Fruit fly (Drosophila melanogaster): ENCODE measurements around the gene CG6664.

The CG6664 gene

dm6 chr3L:17015663-17016575 is at the start of gene CG6664, which contains the start of gene CG7728 (continued):
- TF ChIP-seq z (GFP tag; IDR thresholded peaks at IDR 0.05): no peak
- no peak for TF ChIP-seq CHES-1-like (GFP tag; optimal IDR thresholded peaks at IDR 0.05)
- no peak for TF ChIP-seq CG7786 (GFP tag; optimal IDR thresholded peaks at IDR 0.05)
- TF ChIP-seq CG1024 (GFP tag; IDR thresholded peaks at IDR 0.05): no peak
- peak; percentile 35 to 51 for TF ChIP-seq chif (GFP tag; optimal IDR thresholded peaks at IDR 0.05)
- TF ChIP-seq Poxn (GFP tag; IDR thresholded peaks at IDR 0.05): no peak
- TF ChIP-seq CG6175 (GFP tag; IDR thresholded peaks at IDR 0.05): no peak
- peak; percentile 96 for TF ChIP-seq crol (GFP tag; IDR thresholded peaks at IDR 0.05)
- no peak; the same call in 1 of the 2 replicates for TF ChIP-seq ranshi (GFP tag; IDR thresholded peaks at IDR 0.05)
- no peak for TF ChIP-seq CG6254 (GFP tag; optimal IDR thresholded peaks at IDR 0.05)
- no peak for TF ChIP-seq lov (optimal IDR thresholded peaks at IDR 0.05)
- TF ChIP-seq lov (GFP tag; IDR thresholded peaks at IDR 0.05): no peak
- TF ChIP-seq CG14441 (GFP tag; IDR thresholded peaks at IDR 0.05): peak; percentile 51
- no peak for TF ChIP-seq CG11093 (GFP tag; IDR thresholded peaks at IDR 0.05)
- TF ChIP-seq CG17186 (GFP tag; optimal IDR thresholded peaks at IDR 0.05): peak; percentile 12
- TF ChIP-seq C15 (GFP tag; IDR thresholded peaks at IDR 0.05): 0 out of 3 replicates have a peak, but pooled peaks have one; percentile 23
- TF ChIP-seq pnt (GFP tag; optimal IDR thresholded peaks at IDR 0.05): peak; percentile 25
- TF ChIP-seq ci (GFP tag; IDR thresholded peaks at IDR 0.05): peak; percentile 70
- no peak for TF ChIP-seq CG12769 (tag; optimal IDR thresholded peaks at IDR 0.05)
- peak; percentile 54; the same call in 2 of the 3 replicates for TF ChIP-seq Dbx (GFP tag; IDR thresholded peaks at IDR 0.05)
- peak; percentile 36 for TF ChIP-seq CG13296 (GFP tag; optimal IDR thresholded peaks at IDR 0.05)
- TF ChIP-seq CG12236 (GFP tag; optimal IDR thresholded peaks at IDR 0.05): no peak
- 0 out of 2 replicates have a peak, but pooled peaks have one; percentile 35 for TF ChIP-seq CG8765 (GFP tag; IDR thresholded peaks at IDR 0.05)
- peak; percentile 18; the same call in 1 of the 3 replicates for TF ChIP-seq jigr1 (GFP tag; IDR thresholded peaks at IDR 0.05)
- no peak for TF ChIP-seq CG10959 (GFP tag; IDR thresholded peaks at IDR 0.05)
- no peak for TF ChIP-seq br (optimal IDR thresholded peaks at IDR 0.05)
- no peak for TF ChIP-seq PHDP (tag; optimal IDR thresholded peaks at IDR 0.05)
- no peak for TF ChIP-seq ems (GFP tag; optimal IDR thresholded peaks at IDR 0.05)
- TF ChIP-seq CG34224 (GFP tag; IDR thresholded peaks at IDR 0.05; ENCODE audit: partially characterized antibody): peak; percentile 45; the same call in 2 of the 3 replicates
- TF ChIP-seq pum (GFP tag; optimal IDR thresholded peaks at IDR 0.05): peak; percentile 35
- TF ChIP-seq Chrac-16 (GFP tag; optimal IDR thresholded peaks at IDR 0.05): peak; percentile 41
- TF ChIP-seq yki (optimal IDR thresholded peaks at IDR 0.05): no peak
- no peak for TF ChIP-seq CG11560 (tag; IDR thresholded peaks at IDR 0.05)
- no peak for TF ChIP-seq CG3995 (GFP tag; optimal IDR thresholded peaks at IDR 0.05)
- peak; percentile 64 for TF ChIP-seq lilli (GFP tag; optimal IDR thresholded peaks at IDR 0.05)
- peak; percentile 9 for TF ChIP-seq Hr3 (GFP tag; optimal IDR thresholded peaks at IDR 0.05)
- TF ChIP-seq Drgx (GFP tag; IDR thresholded peaks at IDR 0.05): peak; percentile 38
- TF ChIP-seq CG5180 (GFP tag; optimal IDR thresholded peaks at IDR 0.05): no peak
- peak; percentile 50; the same call in 1 of the 2 replicates for TF ChIP-seq Rx (GFP tag; IDR thresholded peaks at IDR 0.05)
- TF ChIP-seq rib (GFP tag; IDR thresholded peaks at IDR 0.05): peak; percentile 58
- peak; percentile 82 for TF ChIP-seq slbo (GFP tag; IDR thresholded peaks at IDR 0.05)
- TF ChIP-seq CG9437 (GFP tag; optimal IDR thresholded peaks at IDR 0.05): peak; percentile 74
- peak; percentile 31; the same call in 1 of the 2 replicates for TF ChIP-seq HLH3B (GFP tag; IDR thresholded peaks at IDR 0.05)
- TF ChIP-seq vnd (GFP tag; IDR thresholded peaks at IDR 0.05; ENCODE audit: partially characterized antibody): 0 out of 3 replicates have a peak, but pooled peaks have one; percentile 32
- no peak for TF ChIP-seq ro (GFP tag; IDR thresholded peaks at IDR 0.05)
- TF ChIP-seq CG11723 (GFP tag; optimal IDR thresholded peaks at IDR 0.05): no peak
- TF ChIP-seq CG31365 (tag; optimal IDR thresholded peaks at IDR 0.05): no peak
- no peak for TF ChIP-seq nau (GFP tag; optimal IDR thresholded peaks at IDR 0.05)
- no peak for TF ChIP-seq CG2875 (GFP tag; optimal IDR thresholded peaks at IDR 0.05)
- TF ChIP-seq Fer3 (tag; optimal IDR thresholded peaks at IDR 0.05): no peak
